Fruit fly (Drosophila melanogaster) whole organism, prepupa: Measurements from ENCODE around the gene nudE.
A peak's percentile ranks its signal among the peaks of the same experiment; 100 is the strongest.

Source experiments
- CG10631 ChIP-seq: fragments of 200-800 bp; sonication (Bioruptor generic); optimal IDR thresholded peaks from 2 replicates; lab custom pipeline; 2016; ENCODE audit warnings: missing biosample characterization, missing genetic modification characterization
- CG11294 ChIP-seq: fragments of 200-800 bp; sonication (Bioruptor generic); IDR thresholded peaks from 2 replicates; pipeline ENCODE4 v1.3.6; 2022; ENCODE audit warnings: missing biosample characterization, missing genetic modification characterization
- CG11762 ChIP-seq: fragments of 200-800 bp; sonication (Bioruptor generic); optimal IDR thresholded peaks from 3 replicates; lab custom pipeline; 2016; ENCODE audit warnings: missing biosample characterization, missing genetic modification characterization; ENCODE audit not compliant: insufficient read depth
- CG6276 ChIP-seq: fragments of 200-800 bp; sonication (Bioruptor generic); optimal IDR thresholded peaks from 2 replicates; lab custom pipeline; 2017; ENCODE audit warnings: missing biosample characterization, mild to moderate bottlenecking, missing genetic modification characterization
- CG6854 ChIP-seq: fragments of 200-800 bp; sonication (Bioruptor generic); optimal IDR thresholded peaks from 2 replicates; lab custom pipeline; 2017; ENCODE audit warnings: missing biosample characterization, mild to moderate bottlenecking, missing genetic modification characterization
- CG7368 ChIP-seq: fragments of 200-800 bp; sonication (Bioruptor generic); optimal IDR thresholded peaks from 3 replicates; lab custom pipeline; 2016; ENCODE audit warnings: missing biosample characterization, missing genetic modification characterization
- CG8119 ChIP-seq: fragments of 200-800 bp; sonication (Bioruptor generic); IDR thresholded peaks from 3 replicates; pipeline ENCODE4 v1.3.6; 2022; ENCODE audit warnings: missing biosample characterization, missing genetic modification characterization
- CG8319 ChIP-seq: fragments of 200-800 bp; sonication (Bioruptor generic); optimal IDR thresholded peaks from 3 replicates; lab custom pipeline; 2016; ENCODE audit warnings: missing biosample characterization, missing genetic modification characterization
- CG8632 ChIP-seq: fragments of 200-800 bp; sonication (Bioruptor generic); optimal IDR thresholded peaks from 3 replicates; lab custom pipeline; 2016; ENCODE audit warnings: missing biosample characterization, missing genetic modification characterization
- Gug ChIP-seq: fragments of 200-800 bp; sonication (Bioruptor generic); IDR thresholded peaks from 2 replicates; pipeline ENCODE4 v1.3.6; 2022; ENCODE audit warnings: missing biosample characterization, missing genetic modification characterization
- Lpt ChIP-seq: fragments of 200-800 bp; sonication (Bioruptor generic); optimal IDR thresholded peaks from 3 replicates; lab custom pipeline; 2016; ENCODE audit warnings: missing biosample characterization, missing genetic modification characterization
- Sox14 ChIP-seq: fragments of 200-800 bp; sonication (Bioruptor generic); optimal IDR thresholded peaks from 3 replicates; lab custom pipeline; 2016; ENCODE audit warnings: missing biosample characterization, missing genetic modification characterization
- dsx ChIP-seq: fragments of 200-800 bp; optimal IDR thresholded peaks from 3 replicates; lab custom pipeline; 2019; ENCODE audit warnings: missing biosample characterization, mild to moderate bottlenecking, missing genetic modification characterization, moderate library complexity; ENCODE audit not compliant: poor library complexity, severe bottlenecking
- vri ChIP-seq: fragments of 200-800 bp; sonication (Bioruptor generic); optimal IDR thresholded peaks from 3 replicates; lab custom pipeline; 2016; ENCODE audit warnings: missing biosample characterization, mild to moderate bottlenecking, missing genetic modification characterization

- TF ChIP-seq dsx (GFP tag; lab: Kevin White, UChicago) (peak; percentile 95), CG8632 (GFP tag; lab: Kevin White, UChicago) (no peak), CG8119 (GFP tag; lab: Robert Waterston, UW) (no peak), CG10631 (GFP tag; lab: Kevin White, UChicago) (no peak), CG7368 (GFP tag; lab: Kevin White, UChicago) (peak; percentile 14), Sox14 (peak; percentile 62), vri (GFP tag; lab: Kevin White, UChicago) (peak; percentile 82), Lpt (GFP tag; lab: Kevin White, UChicago) (no peak), CG6854 (no peak), CG6276 (GFP tag; lab: Kevin White, UChicago) (peak; percentile 1), CG11294 (no peak), CG8319 (no peak), Gug (GFP tag; lab: Robert Waterston, UW) (no peak; the same call in 1 of the 2 replicates), CG11762 (no peak)
Measured at dm6 chr3L:9853895-9854470, 45.1 kb upstream of the nudE start.
